Fruit fly (Drosophila melanogaster) whole organism, embryonic: ENCODE measurements around the gene upSET.

Source experiments
- B-H2 ChIP-seq: fragments of 200-800 bp; sonication (Bioruptor generic); optimal IDR thresholded peaks from 2 replicates; lab custom pipeline; 2018; ENCODE audit warnings: missing biosample characterization, mild to moderate bottlenecking, missing genetic modification characterization
- Blimp-1 ChIP-seq: fragments of 200-800 bp; sonication (Bioruptor generic); optimal IDR thresholded peaks from 3 replicates; lab custom pipeline; 2018; ENCODE audit warnings: missing biosample characterization, missing genetic modification characterization, mild to moderate bottlenecking, moderate library complexity, missing genetic modification reagents
- CG10321 ChIP-seq: fragments of 200-800 bp; sonication (Bioruptor generic); IDR thresholded peaks from 2 replicates; pipeline ENCODE4 v1.3.6; 2022; ENCODE audit warnings: missing biosample characterization, missing genetic modification characterization
- CG10654 ChIP-seq: fragments of 200-800 bp; sonication (Bioruptor generic); optimal IDR thresholded peaks from 2 replicates; lab custom pipeline; 2016; ENCODE audit warnings: missing biosample characterization, missing genetic modification characterization
- CG11560 ChIP-seq: fragments of 200-800 bp; sonication (Bioruptor generic); IDR thresholded peaks from 3 replicates; pipeline ENCODE4 v1.3.6; 2022; ENCODE audit warnings: missing biosample characterization, missing genetic modification characterization
- CG12071 ChIP-seq: fragments of 200-800 bp; sonication (Bioruptor generic); optimal IDR thresholded peaks from 3 replicates; lab custom pipeline; 2018; ENCODE audit warnings: missing biosample characterization, mild to moderate bottlenecking, missing genetic modification characterization
- CG12104 ChIP-seq: fragments of 200-800 bp; sonication (Bioruptor generic); optimal IDR thresholded peaks from 3 replicates; lab custom pipeline; 2016; ENCODE audit warnings: missing biosample characterization, missing genetic modification characterization
- CG12236 ChIP-seq: fragments of 200-800 bp; sonication (Bioruptor generic); optimal IDR thresholded peaks from 2 replicates; lab custom pipeline; 2016; ENCODE audit warnings: missing biosample characterization, missing genetic modification characterization
- CG12659 ChIP-seq: fragments of 200-800 bp; sonication (Bioruptor generic); optimal IDR thresholded peaks from 3 replicates; lab custom pipeline; 2017; ENCODE audit warnings: mild to moderate bottlenecking, missing biosample characterization, missing genetic modification reagents, missing genetic modification characterization
- CG13424 ChIP-seq: fragments of 200-800 bp; sonication (Bioruptor generic); optimal IDR thresholded peaks from 2 replicates; lab custom pipeline; 2019; ENCODE audit warnings: missing biosample characterization, mild to moderate bottlenecking, missing genetic modification characterization, moderate library complexity
- CG14710 ChIP-seq: fragments of 200-800 bp; sonication (Bioruptor generic); optimal IDR thresholded peaks from 3 replicates; lab custom pipeline; 2019; ENCODE audit warnings: missing biosample characterization, mild to moderate bottlenecking, missing genetic modification characterization, moderate library complexity
- CG14965 ChIP-seq: fragments of 200-800 bp; sonication (Bioruptor generic); optimal IDR thresholded peaks from 2 replicates; lab custom pipeline; 2016; ENCODE audit warnings: missing biosample characterization, missing genetic modification characterization, borderline replicate concordance
- CG15269 ChIP-seq: fragments of 200-800 bp; sonication (Bioruptor generic); optimal IDR thresholded peaks from 2 replicates; lab custom pipeline; 2018; ENCODE audit warnings: missing biosample characterization, mild to moderate bottlenecking, missing genetic modification characterization, moderate library complexity
- CG16815 ChIP-seq: fragments of 200-800 bp; sonication (Bioruptor generic); optimal IDR thresholded peaks from 3 replicates; lab custom pipeline; 2017; ENCODE audit warnings: missing biosample characterization, mild to moderate bottlenecking, missing genetic modification characterization
- CG17328 ChIP-seq: fragments of 200-800 bp; sonication (Bioruptor generic); IDR thresholded peaks from 2 replicates; pipeline ENCODE4 v1.3.6; 2022; ENCODE audit warnings: missing biosample characterization, missing genetic modification characterization
- CG17568 ChIP-seq: fragments of 200-800 bp; sonication (Bioruptor generic); optimal IDR thresholded peaks from 2 replicates; lab custom pipeline; 2018; ENCODE audit warnings: missing biosample characterization, mild to moderate bottlenecking, missing genetic modification characterization, moderate library complexity
- CG3065 ChIP-seq: fragments of 200-800 bp; sonication (Bioruptor generic); optimal IDR thresholded peaks from 2 replicates; lab custom pipeline; 2016; ENCODE audit warnings: missing biosample characterization, missing genetic modification characterization
- CG31441 ChIP-seq: fragments of 200-800 bp; sonication (Bioruptor generic); IDR thresholded peaks from 2 replicates; pipeline ENCODE4 v1.3.6; 2022; ENCODE audit warnings: missing biosample characterization, missing genetic modification characterization
- CG34422 ChIP-seq: fragments of 200-800 bp; sonication (Bioruptor generic); IDR thresholded peaks from 3 replicates; pipeline ENCODE4 v1.3.6; 2022; ENCODE audit warnings: missing biosample characterization, missing genetic modification characterization
- CG43689 ChIP-seq: fragments of 200-800 bp; sonication (Bioruptor generic); IDR thresholded peaks from 2 replicates; pipeline ENCODE4 v1.3.6; 2022; ENCODE audit warnings: missing biosample characterization, missing genetic modification characterization
- CG4424 ChIP-seq: fragments of 200-800 bp; sonication (Bioruptor generic); optimal IDR thresholded peaks from 3 replicates; lab custom pipeline; 2016; ENCODE audit warnings: missing biosample characterization, missing genetic modification characterization
- CG6854 ChIP-seq: fragments of 200-800 bp; sonication (Bioruptor generic); optimal IDR thresholded peaks from 3 replicates; lab custom pipeline; 2017; ENCODE audit warnings: missing biosample characterization, mild to moderate bottlenecking, missing genetic modification characterization
- CkIIα-i1 ChIP-seq: fragments of 200-800 bp; sonication (Bioruptor generic); IDR thresholded peaks from 2 replicates; pipeline ENCODE4 v1.3.6; 2022; ENCODE audit warnings: missing biosample characterization, missing genetic modification characterization
- CoRest ChIP-seq: fragments of 200-800 bp; sonication (Bioruptor generic); optimal IDR thresholded peaks from 3 replicates; lab custom pipeline; 2018; ENCODE audit warnings: missing biosample characterization, mild to moderate bottlenecking, missing genetic modification characterization, moderate library complexity
- D19B ChIP-seq: fragments of 200-800 bp; sonication (Bioruptor generic); optimal IDR thresholded peaks from 2 replicates; lab custom pipeline; 2017; ENCODE audit warnings: missing biosample characterization, mild to moderate bottlenecking, missing genetic modification characterization
- Hmr ChIP-seq: fragments of 200-800 bp; sonication (Bioruptor generic); optimal IDR thresholded peaks from 3 replicates; lab custom pipeline; 2017; ENCODE audit warnings: mild to moderate bottlenecking, missing biosample characterization, missing genetic modification reagents, missing genetic modification characterization
- NC2β ChIP-seq: fragments of 200-800 bp; sonication (Bioruptor generic); optimal IDR thresholded peaks from 2 replicates; lab custom pipeline; 2016; ENCODE audit warnings: missing biosample characterization, missing genetic modification characterization
- Ravus ChIP-seq: fragments of 200-800 bp; sonication (Bioruptor generic); IDR thresholded peaks from 2 replicates; pipeline ENCODE4 v1.3.6; 2022; ENCODE audit warnings: missing biosample characterization, missing genetic modification characterization
- Taf1 ChIP-seq: fragments of 200-800 bp; sonication (Bioruptor generic); IDR thresholded peaks from 2 replicates; pipeline ENCODE4 v1.3.6; 2022; ENCODE audit warnings: missing biosample characterization, missing genetic modification characterization
- ase ChIP-seq: fragments of 200-800 bp; sonication (Bioruptor generic); IDR thresholded peaks from 3 replicates; pipeline ENCODE4 v1.3.6; 2022; ENCODE audit warnings: missing biosample characterization, missing genetic modification characterization
- ash1 ChIP-seq: fragments of 200-800 bp; sonication (Bioruptor generic); optimal IDR thresholded peaks from 2 replicates; lab custom pipeline; 2018; ENCODE audit warnings: missing biosample characterization, mild to moderate bottlenecking, missing genetic modification characterization
- br ChIP-seq: fragments of >200 bp; optimal IDR thresholded peaks from 2 replicates; lab custom pipeline; 2017
- chm ChIP-seq: fragments of 200-800 bp; sonication (Bioruptor generic); IDR thresholded peaks from 2 replicates; pipeline ENCODE4 v1.3.6; 2022; ENCODE audit warnings: missing biosample characterization, missing genetic modification characterization
- disco-r ChIP-seq: fragments of 200-800 bp; sonication (Bioruptor generic); optimal IDR thresholded peaks from 2 replicates; lab custom pipeline; 2016; ENCODE audit warnings: missing biosample characterization, missing genetic modification characterization
- gt ChIP-seq: fragments of 200-800 bp; sonication (Bioruptor generic); IDR thresholded peaks from 2 replicates; pipeline ENCODE4 v1.3.6; 2022; ENCODE audit warnings: missing biosample characterization, missing genetic modification characterization
- her ChIP-seq: fragments of 200-800 bp; sonication (Bioruptor generic); optimal IDR thresholded peaks from 2 replicates; lab custom pipeline; 2016; ENCODE audit warnings: missing biosample characterization, missing genetic modification characterization
- hth ChIP-seq: fragments of >200 bp; optimal IDR thresholded peaks from 2 replicates; lab custom pipeline; 2017; ENCODE audit warnings: inconsistent platforms
- kah ChIP-seq: fragments of 200-800 bp; sonication (Bioruptor generic); optimal IDR thresholded peaks from 2 replicates; lab custom pipeline; 2018; ENCODE audit warnings: missing biosample characterization, mild to moderate bottlenecking, missing genetic modification characterization
- klu ChIP-seq: fragments of 200-800 bp; sonication (Bioruptor generic); IDR thresholded peaks from 2 replicates; pipeline ENCODE4 v1.3.6; 2022; ENCODE audit warnings: missing biosample characterization, missing genetic modification characterization
- lola ChIP-seq, 3 experiments: fragments of >200 bp in 2 of 3; fragments of 200-800 bp in 1 of 3; sonication (Bioruptor generic) in 1 of 3; optimal IDR thresholded peaks; 2 replicates each; lab custom pipeline; 2017 to 2019; ENCODE audit warnings: missing biosample characterization in 3 of 3, missing genetic modification characterization in 3 of 3, mild to moderate bottlenecking in 1 of 3, moderate library complexity in 1 of 3
- lov ChIP-seq, 2 experiments: fragments of 200-800 bp in 1 of 2; fragments of >200 bp in 1 of 2; sonication (Bioruptor generic) in 1 of 2; IDR thresholded peaks in 1 of 2; optimal IDR thresholded peaks in 1 of 2; 2 replicates in 1 of 2; 3 replicates in 1 of 2; pipeline versions ENCODE4 v1.3.6 to Lab custom; 2017 to 2022; ENCODE audit warnings: missing biosample characterization in 1 of 2, missing genetic modification characterization in 1 of 2
- nerfin-2 ChIP-seq: fragments of 200-800 bp; sonication (Bioruptor generic); IDR thresholded peaks from 2 replicates; pipeline ENCODE4 v1.3.6; 2022; ENCODE audit warnings: missing biosample characterization, missing genetic modification characterization; ENCODE audit not compliant: partially characterized antibody
- onecut ChIP-seq: fragments of 200-800 bp; sonication (Bioruptor generic); IDR thresholded peaks from 2 replicates; pipeline ENCODE4 v1.3.6; 2022; ENCODE audit warnings: missing biosample characterization, missing genetic modification characterization
- pb ChIP-seq: fragments of 200-800 bp; sonication (Bioruptor generic); optimal IDR thresholded peaks from 3 replicates; lab custom pipeline; 2016; ENCODE audit warnings: missing biosample characterization, missing genetic modification characterization
- pita ChIP-seq: fragments of 200-800 bp; sonication (Bioruptor generic); optimal IDR thresholded peaks from 2 replicates; lab custom pipeline; 2017; ENCODE audit warnings: missing biosample characterization, mild to moderate bottlenecking, missing genetic modification characterization
- sim ChIP-seq: fragments of 200-800 bp; sonication (Bioruptor generic); IDR thresholded peaks from 2 replicates; pipeline ENCODE4 v1.3.6; 2022; ENCODE audit warnings: missing biosample characterization, missing genetic modification characterization
- slp2 ChIP-seq: fragments of 200-800 bp; sonication (Bioruptor generic); optimal IDR thresholded peaks from 2 replicates; lab custom pipeline; 2016; ENCODE audit warnings: missing biosample characterization, missing genetic modification characterization
- tio ChIP-seq: fragments of 200-800 bp; sonication (Bioruptor generic); optimal IDR thresholded peaks from 2 replicates; lab custom pipeline; 2017; ENCODE audit warnings: missing biosample characterization, missing genetic modification characterization, inconsistent platforms
- ttk ChIP-seq: fragments of 200-800 bp; sonication (Bioruptor generic); IDR thresholded peaks from 2 replicates; pipeline ENCODE4 v2.1.2; 2022; ENCODE audit warnings: missing biosample characterization, missing genetic modification characterization

The upSET gene

dm6 chr3L:14037655-14038644 is 36.0 kb downstream of the upSET start (continued):
- TF ChIP-seq CG10654 (no peak), CoRest (tag; lab: Kevin White, UChicago) (no peak), CG17328 (no peak), Hmr (GFP tag; lab: Kevin White, UChicago) (no peak), sim (GFP tag; lab: Robert Waterston, UW) (no peak), gt (no peak), kah (GFP tag; lab: Kevin White, UChicago) (peak; percentile 35), Ravus (no peak), CG13424 (no peak), ase (no peak), CG14710 (tag; lab: Kevin White, UChicago) (no peak), CG16815 (GFP tag; lab: Kevin White, UChicago) (no peak), CG6854 (GFP tag; lab: Kevin White, UChicago) (no peak), disco-r (GFP tag; lab: Kevin White, UChicago) (no peak), ttk (GFP tag; lab: Robert Waterston, UW) (no peak), tio (GFP tag; lab: Kevin White, UChicago) (no peak), pb (GFP tag; lab: Kevin White, UChicago) (no peak), CG43689 (GFP tag; lab: Robert Waterston, UW) (no peak), NC2β (GFP tag; lab: Kevin White, UChicago) (no peak), ash1 (GFP tag; lab: Kevin White, UChicago) (no peak), hth (no peak), nerfin-2 (GFP tag; lab: Robert Waterston, UW) (no peak), br (lab: Kevin White, UChicago) (no peak), CG12071 (GFP tag; lab: Kevin White, UChicago) (no peak), CG10321 (no peak), lov (optimal IDR thresholded peaks at IDR 0.05; lab: Kevin White, UChicago) (no peak), lov (GFP tag; IDR thresholded peaks at IDR 0.05; lab: Robert Waterston, UW) (no peak)

dm6 chr3L:14049620-14050253 is 47.8 kb downstream of the upSET start, which contains the start of gene Neurl4:
Gene Neurl4 (minus strand): TSS chr3L:14049892.
- TF ChIP-seq slp2 (GFP tag; lab: Kevin White, UChicago) (peak; percentile 19), CG12236 (GFP tag; lab: Kevin White, UChicago) (no peak), CG31441 (GFP tag; lab: Robert Waterston, UW) (peak; percentile 90), CG12104 (no peak), CG4424 (GFP tag; lab: Kevin White, UChicago) (no peak), lola (GFP tag; optimal IDR thresholded peaks at IDR 0.05; lab: Kevin White, UChicago) (peak in 1 of 3 experiments; percentile 69), pita (GFP tag; lab: Kevin White, UChicago) (no peak), CG12659 (GFP tag; lab: Kevin White, UChicago) (peak; percentile 80), CG11560 (tag; lab: Robert Waterston, UW) (no peak), CkIIα-i1 (GFP tag; lab: Robert Waterston, UW) (no peak), D19B (no peak), CG14965 (GFP tag; lab: Kevin White, UChicago) (no peak), chm (peak; percentile 81), CG17568 (GFP tag; lab: Kevin White, UChicago) (no peak), her (GFP tag; lab: Kevin White, UChicago) (no peak), onecut (GFP tag; lab: Robert Waterston, UW) (peak; percentile 54), Taf1 (GFP tag; lab: Robert Waterston, UW) (no peak), CG34422 (GFP tag; lab: Robert Waterston, UW) (no peak), B-H2 (GFP tag; lab: Kevin White, UChicago) (no peak), CG3065 (GFP tag; lab: Kevin White, UChicago) (peak; percentile 31), CG15269 (no peak), Blimp-1 (GFP tag; lab: Kevin White, UChicago) (no peak), klu (no peak)
